In genomic region chrX:1880665-1881064, ce11 we compare ENCODE assay signal across 4 worm cellular contexts.
TF ChIP-seq lines count a peak whose summit lies in the region.

No protein-coding gene starts in this region.

TF ChIP-seq in whole organism, L2 larva, 48 proteins besides CTCF, POLR2A, EP300 and RAD21 (continues in another document):
- TF ChIP-seq dmd-4 (tag; optimal IDR thresholded peaks at IDR 0.05; lab: Kevin White, UChicago) (no peak), nhr-77 (tag; optimal IDR thresholded peaks at IDR 0.05; lab: Kevin White, UChicago) (no peak), Y55F3AM.14 (GFP tag; optimal IDR thresholded peaks at IDR 0.05; lab: Kevin White, UChicago) (peak; percentile 14), aly-2 (tag; optimal IDR thresholded peaks at IDR 0.05; lab: Kevin White, UChicago) (no peak), skn-1 (tag; optimal IDR thresholded peaks at IDR 0.05; lab: Kevin White, UChicago) (no peak), blmp-1 (tag; optimal IDR thresholded peaks at IDR 0.05; lab: Kevin White, UChicago; ENCODE audit: insufficient read depth) (no peak), lin-13 (GFP tag; optimal IDR thresholded peaks at IDR 0.05; lab: Kevin White, UChicago) (peak; percentile 56), nhr-12 (tag; optimal IDR thresholded peaks at IDR 0.05; lab: Kevin White, UChicago) (no peak), ceh-82 (tag; optimal IDR thresholded peaks at IDR 0.05; lab: Kevin White, UChicago) (peak; percentile 5), nhr-23 (tag; optimal IDR thresholded peaks at IDR 0.05; lab: Kevin White, UChicago) (no peak), unc-62 (GFP tag; optimal IDR thresholded peaks at IDR 0.05; lab: Kevin White, UChicago) (no peak), lin-39 (tag; optimal IDR thresholded peaks at IDR 0.05; lab: Kevin White, UChicago) (no peak), sma-3 (GFP tag; optimal IDR thresholded peaks at IDR 0.05; lab: Kevin White, UChicago) (peak; percentile 43), ceh-16 (tag; optimal IDR thresholded peaks at IDR 0.05; lab: Kevin White, UChicago) (peak; percentile 49), snpc-4 (tag; optimal IDR thresholded peaks at IDR 0.05; lab: Kevin White, UChicago) (peak; percentile 32), R02D3.7 (tag; optimal IDR thresholded peaks at IDR 0.05; lab: Kevin White, UChicago) (no peak), nhr-237 (tag; optimal IDR thresholded peaks at IDR 0.05; lab: Kevin White, UChicago) (no peak), F13H6.1 (tag; optimal IDR thresholded peaks at IDR 0.05; lab: Kevin White, UChicago) (peak; percentile 49), peb-1 (tag; optimal IDR thresholded peaks at IDR 0.05; lab: Kevin White, UChicago) (no peak), zag-1 (tag; optimal IDR thresholded peaks at IDR 0.05; lab: Kevin White, UChicago) (no peak), ztf-4 (tag; optimal IDR thresholded peaks at IDR 0.05; lab: Kevin White, UChicago) (no peak), elt-1 (tag; optimal IDR thresholded peaks at IDR 0.05; lab: Kevin White, UChicago) (no peak), ztf-1 (GFP tag; conservative IDR thresholded peaks at IDR 0.05; lab: Robert Waterston, UW) (no peak), mdl-1 (tag; optimal IDR thresholded peaks at IDR 0.05; lab: Kevin White, UChicago) (peak in 1 of 2 experiments; percentile 21)

TF ChIP-seq in whole organism, L4 larva, 104 proteins besides CTCF, POLR2A, EP300 and RAD21 (continues in another document):
- TF ChIP-seq nhr-28 (tag; optimal IDR thresholded peaks at IDR 0.05; lab: Kevin White, UChicago) (peak; percentile 20), dmd-9 (GFP tag; IDR thresholded peaks at IDR 0.05; lab: Robert Waterston, UW) (0 out of 2 replicates have a peak, but pooled peaks have one; percentile 33), F49E8.2 (tag; optimal IDR thresholded peaks at IDR 0.05; lab: Kevin White, UChicago; ENCODE audit: borderline replicate concordance) (peak; percentile 19), php-3 (GFP tag; IDR thresholded peaks at IDR 0.05; lab: Robert Waterston, UW) (no peak), unc-130 (GFP tag; optimal IDR thresholded peaks at IDR 0.05; lab: Kevin White, UChicago) (peak; percentile 49), spr-3 (GFP tag; optimal IDR thresholded peaks at IDR 0.05; lab: Kevin White, UChicago) (no peak), ctbp-1 (GFP tag; IDR thresholded peaks at IDR 0.05; lab: Robert Waterston, UW) (no peak), ztf-7 (tag; optimal IDR thresholded peaks at IDR 0.05; lab: Kevin White, UChicago) (peak; percentile 42), snpc-1.2 (GFP tag; IDR thresholded peaks at IDR 0.05; lab: Robert Waterston, UW) (peak; percentile 74), lin-29 (GFP tag; IDR thresholded peaks at IDR 0.05; lab: Robert Waterston, UW) (no peak), fkh-10 (GFP tag; optimal IDR thresholded peaks at IDR 0.05; lab: Kevin White, UChicago) (no peak), hmg-1.1 (GFP tag; IDR thresholded peaks at IDR 0.05; lab: Robert Waterston, UW) (peak; percentile 91), ZK337.2 (GFP tag; IDR thresholded peaks at IDR 0.05; lab: Robert Waterston, UW) (0 out of 2 replicates have a peak, but pooled peaks have one; percentile 36), zfp-2 (tag; optimal IDR thresholded peaks at IDR 0.05; lab: Kevin White, UChicago) (peak; percentile 53), spr-1 (tag; optimal IDR thresholded peaks at IDR 0.05; lab: Kevin White, UChicago) (peak; percentile 64), nhr-102 (tag; optimal IDR thresholded peaks at IDR 0.05; lab: Kevin White, UChicago) (no peak), lir-3 (tag; optimal IDR thresholded peaks at IDR 0.05; lab: Kevin White, UChicago) (peak; percentile 46), vab-7 (GFP tag; IDR thresholded peaks at IDR 0.05; lab: Robert Waterston, UW) (no peak; the same call in 1 of the 2 replicates), pha-4 (GFP tag; IDR thresholded peaks at IDR 0.05; lab: Robert Waterston, UW) (peak; percentile 79), pha-4 (tag; optimal IDR thresholded peaks at IDR 0.05; lab: Kevin White, UChicago) (no peak), daf-16 (GFP tag; optimal IDR thresholded peaks at IDR 0.05; lab: Kevin White, UChicago) (peak; percentile 44 to 49), daf-16 (tag; optimal IDR thresholded peaks at IDR 0.05; lab: Kevin White, UChicago) (peak; percentile 68), nhr-77 (tag; optimal IDR thresholded peaks at IDR 0.05; lab: Kevin White, UChicago) (peak; percentile 25)

TF ChIP-seq in whole organism, late embryonic, 69 proteins besides CTCF, POLR2A, EP300 and RAD21 (continues in another document):
- TF ChIP-seq nhr-232 (tag; optimal IDR thresholded peaks at IDR 0.05; lab: Kevin White, UChicago) (peak; percentile 61), ttx-3 (tag; optimal IDR thresholded peaks at IDR 0.05; lab: Kevin White, UChicago) (peak; percentile 46), unc-86 (tag; optimal IDR thresholded peaks at IDR 0.05; lab: Kevin White, UChicago) (peak; percentile 57), ceh-9 (tag; optimal IDR thresholded peaks at IDR 0.05; lab: Kevin White, UChicago) (peak; percentile 46), lim-6 (tag; optimal IDR thresholded peaks at IDR 0.05; lab: Kevin White, UChicago) (no peak), ceh-31 (tag; optimal IDR thresholded peaks at IDR 0.05; lab: Kevin White, UChicago) (no peak), nfya-1 (tag; optimal IDR thresholded peaks at IDR 0.05; lab: Kevin White, UChicago) (peak; percentile 58), dve-1 (tag; optimal IDR thresholded peaks at IDR 0.05; lab: Kevin White, UChicago) (no peak), unc-42 (tag; optimal IDR thresholded peaks at IDR 0.05; lab: Kevin White, UChicago) (peak; percentile 32), mec-3 (tag; optimal IDR thresholded peaks at IDR 0.05; lab: Kevin White, UChicago; ENCODE audit: borderline replicate concordance) (no peak), nhr-11 (tag; optimal IDR thresholded peaks at IDR 0.05; lab: Kevin White, UChicago) (no peak), elt-2 (tag; optimal IDR thresholded peaks at IDR 0.05; lab: Kevin White, UChicago) (peak; percentile 85), pax-1 (tag; optimal IDR thresholded peaks at IDR 0.05; lab: Kevin White, UChicago) (no peak), hlh-8 (tag; optimal IDR thresholded peaks at IDR 0.05; lab: Kevin White, UChicago) (peak; percentile 33), ceh-18 (tag; optimal IDR thresholded peaks at IDR 0.05; lab: Kevin White, UChicago) (peak; percentile 40), rnt-1 (tag; optimal IDR thresholded peaks at IDR 0.05; lab: Kevin White, UChicago) (peak; percentile 61), zip-5 (tag; optimal IDR thresholded peaks at IDR 0.05; lab: Kevin White, UChicago) (peak; percentile 29), ama-1 (optimal IDR thresholded peaks at IDR 0.05; lab: Kevin White, UChicago) (no peak), T23F11.4 (GFP tag; optimal IDR thresholded peaks at IDR 0.05; lab: Kevin White, UChicago) (peak; percentile 51), gmeb-2 (tag; optimal IDR thresholded peaks at IDR 0.05; lab: Kevin White, UChicago) (peak; percentile 65), pros-1 (tag; optimal IDR thresholded peaks at IDR 0.05; lab: Kevin White, UChicago) (no peak), ztf-16 (tag; optimal IDR thresholded peaks at IDR 0.05; lab: Kevin White, UChicago) (peak; percentile 66), ceh-22 (tag; optimal IDR thresholded peaks at IDR 0.05; lab: Kevin White, UChicago) (no peak), pag-3 (tag; optimal IDR thresholded peaks at IDR 0.05; lab: Kevin White, UChicago; ENCODE audit: borderline replicate concordance) (no peak), ceh-6 (GFP tag; optimal IDR thresholded peaks at IDR 0.05; lab: Kevin White, UChicago) (peak; percentile 74), fax-1 (tag; optimal IDR thresholded peaks at IDR 0.05; lab: Kevin White, UChicago) (peak; percentile 27)

TF ChIP-seq in whole organism, mixed stage, embryonic, 35 proteins besides CTCF, POLR2A, EP300 and RAD21 (continues in another document):
- TF ChIP-seq sptf-1 (tag; optimal IDR thresholded peaks at IDR 0.05; lab: Kevin White, UChicago) (peak; percentile 84), nhr-28 (tag; optimal IDR thresholded peaks at IDR 0.05; lab: Kevin White, UChicago) (peak; percentile 47), drap-1 (GFP tag; optimal IDR thresholded peaks at IDR 0.05; lab: Kevin White, UChicago) (peak; percentile 83), bed-3 (GFP tag; optimal IDR thresholded peaks at IDR 0.05; lab: Kevin White, UChicago) (peak; percentile 63), sem-2 (GFP tag; optimal IDR thresholded peaks at IDR 0.05; lab: Kevin White, UChicago) (peak; percentile 74), pha-4 (tag; optimal IDR thresholded peaks at IDR 0.05; lab: Kevin White, UChicago) (peak; percentile 5), ceh-39 (tag; optimal IDR thresholded peaks at IDR 0.05; lab: Kevin White, UChicago) (peak; percentile 30), nhr-12 (tag; optimal IDR thresholded peaks at IDR 0.05; lab: Kevin White, UChicago) (no peak), nhr-2 (tag; optimal IDR thresholded peaks at IDR 0.05; lab: Kevin White, UChicago) (no peak), ceh-83 (GFP tag; optimal IDR thresholded peaks at IDR 0.05; lab: Kevin White, UChicago) (peak; percentile 91), unc-62 (GFP tag; optimal IDR thresholded peaks at IDR 0.05; lab: Kevin White, UChicago) (no peak), blmp-1 (tag; optimal IDR thresholded peaks at IDR 0.05; lab: Kevin White, UChicago) (no peak), ceh-43 (GFP tag; optimal IDR thresholded peaks at IDR 0.05; lab: Kevin White, UChicago) (no peak), mab-5 (tag; optimal IDR thresholded peaks at IDR 0.05; lab: Kevin White, UChicago) (no peak), snpc-4 (tag; optimal IDR thresholded peaks at IDR 0.05; lab: Kevin White, UChicago) (no peak), ham-2 (GFP tag; optimal IDR thresholded peaks at IDR 0.05; lab: Kevin White, UChicago) (peak; percentile 51), lin-13 (tag; optimal IDR thresholded peaks at IDR 0.05; lab: Kevin White, UChicago) (peak; percentile 55), ztf-11 (tag; optimal IDR thresholded peaks at IDR 0.05; lab: Kevin White, UChicago) (peak; percentile 23), lin-32 (GFP tag; optimal IDR thresholded peaks at IDR 0.05; lab: Kevin White, UChicago) (peak; percentile 39), unc-39 (tag; optimal IDR thresholded peaks at IDR 0.05; lab: Kevin White, UChicago) (no peak), nhr-237 (tag; optimal IDR thresholded peaks at IDR 0.05; lab: Kevin White, UChicago) (peak; percentile 12), mls-2 (tag; optimal IDR thresholded peaks at IDR 0.05; lab: Kevin White, UChicago) (peak; percentile 78), flh-1 (GFP tag; optimal IDR thresholded peaks at IDR 0.05; lab: Kevin White, UChicago) (peak; percentile 57), M03D4.4 (tag; optimal IDR thresholded peaks at IDR 0.05; lab: Kevin White, UChicago) (peak; percentile 88), lsy-2 (tag; optimal IDR thresholded peaks at IDR 0.05; lab: Kevin White, UChicago) (no peak), elt-1 (tag; optimal IDR thresholded peaks at IDR 0.05; lab: Kevin White, UChicago; ENCODE audit: borderline replicate concordance, insufficient read depth) (no peak), cnd-1 (tag; optimal IDR thresholded peaks at IDR 0.05; lab: Kevin White, UChicago) (peak; percentile 82), zip-8 (tag; optimal IDR thresholded peaks at IDR 0.05; lab: Kevin White, UChicago) (no peak), ces-1 (GFP tag; optimal IDR thresholded peaks at IDR 0.05; lab: Kevin White, UChicago) (peak; percentile 35), elt-3 (tag; optimal IDR thresholded peaks at IDR 0.05; lab: Kevin White, UChicago) (no peak)
